Fruit fly (Drosophila melanogaster) whole organism, embryonic: Measurements from ENCODE around the gene CG31104.

ENCODE experiments used
- Abd-B ChIP-seq: fragments of 200-800 bp; sonication (Bioruptor generic); optimal IDR thresholded peaks from 2 replicates; lab custom pipeline; 2018; ENCODE audit warnings: missing biosample characterization, mild to moderate bottlenecking, missing genetic modification characterization, moderate library complexity
- CG10209 ChIP-seq: fragments of 200-800 bp; sonication (Bioruptor generic); optimal IDR thresholded peaks from 3 replicates; lab custom pipeline; 2017; ENCODE audit warnings: missing biosample characterization, mild to moderate bottlenecking, missing genetic modification characterization, missing genetic modification reagents
- CG10321 ChIP-seq: fragments of 200-800 bp; sonication (Bioruptor generic); IDR thresholded peaks from 2 replicates; pipeline ENCODE4 v1.3.6; 2022; ENCODE audit warnings: missing biosample characterization, missing genetic modification characterization
- CG10366 ChIP-seq: fragments of 200-800 bp; sonication (Bioruptor generic); IDR thresholded peaks from 2 replicates; pipeline ENCODE4 v1.3.6; 2022; ENCODE audit warnings: missing biosample characterization, missing genetic modification characterization
- CG10959 ChIP-seq: fragments of 200-800 bp; sonication (Bioruptor generic); IDR thresholded peaks from 2 replicates; pipeline ENCODE4 v1.3.6; 2022; ENCODE audit warnings: missing biosample characterization, missing genetic modification characterization
- CG12219 ChIP-seq: fragments of 200-800 bp; sonication (Bioruptor generic); optimal IDR thresholded peaks from 3 replicates; lab custom pipeline; 2018; ENCODE audit warnings: missing biosample characterization, mild to moderate bottlenecking, missing genetic modification characterization
- CG12391 ChIP-seq: fragments of 200-800 bp; sonication (Bioruptor generic); optimal IDR thresholded peaks from 3 replicates; lab custom pipeline; 2018; ENCODE audit warnings: missing biosample characterization, mild to moderate bottlenecking, missing genetic modification characterization, moderate library complexity
- CG12659 ChIP-seq: fragments of 200-800 bp; sonication (Bioruptor generic); optimal IDR thresholded peaks from 3 replicates; lab custom pipeline; 2017; ENCODE audit warnings: mild to moderate bottlenecking, missing biosample characterization, missing genetic modification reagents, missing genetic modification characterization
- CG14667 ChIP-seq: fragments of 200-800 bp; sonication (Bioruptor generic); IDR thresholded peaks from 2 replicates; pipeline ENCODE4 v1.3.6; 2022; ENCODE audit warnings: missing biosample characterization, missing genetic modification characterization
- CG1529 ChIP-seq: fragments of 200-800 bp; sonication (Bioruptor generic); optimal IDR thresholded peaks from 3 replicates; lab custom pipeline; 2018; ENCODE audit warnings: missing biosample characterization, missing genetic modification characterization
- CG1647 ChIP-seq: fragments of 200-800 bp; sonication (Bioruptor generic); optimal IDR thresholded peaks from 3 replicates; lab custom pipeline; 2016; ENCODE audit warnings: missing biosample characterization, missing genetic modification characterization
- CG2202 ChIP-seq: fragments of 200-800 bp; sonication (Bioruptor generic); optimal IDR thresholded peaks from 2 replicates; lab custom pipeline; 2018; ENCODE audit warnings: missing biosample characterization, mild to moderate bottlenecking, missing genetic modification characterization
- CG32532 ChIP-seq: fragments of 200-800 bp; sonication (Bioruptor generic); IDR thresholded peaks from 2 replicates; pipeline ENCODE4 v1.3.6; 2022; ENCODE audit warnings: missing biosample characterization, missing genetic modification characterization
- CG3281 ChIP-seq: fragments of 200-800 bp; sonication (Bioruptor generic); optimal IDR thresholded peaks from 3 replicates; lab custom pipeline; 2017; ENCODE audit warnings: missing biosample characterization, mild to moderate bottlenecking, missing genetic modification characterization
- CG34376 ChIP-seq: fragments of 200-800 bp; sonication (Bioruptor generic); optimal IDR thresholded peaks from 2 replicates; lab custom pipeline; 2018; ENCODE audit warnings: missing biosample characterization, mild to moderate bottlenecking, missing genetic modification characterization
- CG42726 ChIP-seq: fragments of 200-800 bp; sonication (Bioruptor generic); IDR thresholded peaks from 2 replicates; pipeline ENCODE4 v1.3.6; 2022; ENCODE audit warnings: missing biosample characterization, missing genetic modification characterization; ENCODE audit not compliant: partially characterized antibody
- CG4404 ChIP-seq: fragments of 200-800 bp; sonication (Bioruptor generic); IDR thresholded peaks from 2 replicates; pipeline ENCODE4 v1.3.6; 2022; ENCODE audit warnings: missing biosample characterization, missing genetic modification characterization
- CG4854 ChIP-seq: fragments of 200-800 bp; sonication (Bioruptor generic); optimal IDR thresholded peaks from 2 replicates; lab custom pipeline; 2016; ENCODE audit warnings: missing biosample characterization, missing genetic modification characterization, inconsistent platforms
- CG7271 ChIP-seq: fragments of 200-800 bp; sonication (Bioruptor generic); optimal IDR thresholded peaks from 2 replicates; lab custom pipeline; 2018; ENCODE audit warnings: missing biosample characterization, mild to moderate bottlenecking, missing genetic modification characterization, moderate library complexity
- CG7786 ChIP-seq: fragments of 200-800 bp; sonication (Bioruptor generic); optimal IDR thresholded peaks from 2 replicates; lab custom pipeline; 2016; ENCODE audit warnings: missing biosample characterization, missing genetic modification characterization
- D19A ChIP-seq: fragments of 200-800 bp; optimal IDR thresholded peaks from 3 replicates; lab custom pipeline; 2019; ENCODE audit warnings: missing biosample characterization, mild to moderate bottlenecking, missing genetic modification characterization, moderate library complexity
- Dfd ChIP-seq, 2 experiments: fragments of >200 bp; optimal IDR thresholded peaks; 2 replicates each; lab custom pipeline; 2017; ENCODE audit warnings: missing biosample characterization in 2 of 2, missing genetic modification characterization in 2 of 2
- Fer2 ChIP-seq: fragments of 200-800 bp; sonication (Bioruptor generic); optimal IDR thresholded peaks from 2 replicates; lab custom pipeline; 2018; ENCODE audit warnings: missing biosample characterization, mild to moderate bottlenecking, missing genetic modification characterization, moderate library complexity
- GATAe ChIP-seq: fragments of 200-800 bp; sonication (Bioruptor generic); conservative IDR thresholded peaks from 2 replicates; pipeline ENCODE4 v1.3.6; 2022; ENCODE audit warnings: missing biosample characterization, missing genetic modification characterization
- H15 ChIP-seq: fragments of 200-800 bp; sonication (Bioruptor generic); IDR thresholded peaks from 3 replicates; pipeline ENCODE4 v1.3.6; 2022; ENCODE audit warnings: missing biosample characterization, missing genetic modification characterization
- H2.0 ChIP-seq: fragments of 200-800 bp; sonication (Bioruptor generic); IDR thresholded peaks from 2 replicates; pipeline ENCODE4 v1.3.6; 2022; ENCODE audit warnings: missing biosample characterization, missing genetic modification characterization
- HmgD ChIP-seq: fragments of 200-800 bp; sonication (Bioruptor generic); optimal IDR thresholded peaks from 3 replicates; lab custom pipeline; 2016; ENCODE audit warnings: missing biosample characterization, missing genetic modification characterization
- Lhr ChIP-seq: fragments of 200-800 bp; sonication (Bioruptor generic); optimal IDR thresholded peaks from 3 replicates; lab custom pipeline; 2017; ENCODE audit warnings: mild to moderate bottlenecking, missing biosample characterization, missing genetic modification reagents, missing genetic modification characterization
- Max ChIP-seq: fragments of 200-800 bp; sonication (Bioruptor generic); optimal IDR thresholded peaks from 2 replicates; lab custom pipeline; 2016; ENCODE audit warnings: missing biosample characterization, mild to moderate bottlenecking, missing genetic modification characterization
- NFAT ChIP-seq: fragments of 200-800 bp; sonication (Bioruptor generic); IDR thresholded peaks from 2 replicates; pipeline ENCODE4 v1.3.6; 2022; ENCODE audit warnings: missing biosample characterization, missing genetic modification characterization
- TFAM ChIP-seq: fragments of 200-800 bp; sonication (Bioruptor generic); optimal IDR thresholded peaks from 2 replicates; lab custom pipeline; 2017; ENCODE audit warnings: missing biosample characterization, missing genetic modification characterization, inconsistent platforms
- btn ChIP-seq: fragments of 200-800 bp; sonication (Bioruptor generic); optimal IDR thresholded peaks from 2 replicates; lab custom pipeline; 2016; ENCODE audit warnings: missing biosample characterization, missing genetic modification characterization
- cg ChIP-seq: fragments of 200-800 bp; sonication (Bioruptor generic); optimal IDR thresholded peaks from 3 replicates; lab custom pipeline; 2019; ENCODE audit warnings: missing biosample characterization, mild to moderate bottlenecking, missing genetic modification characterization, moderate library complexity
- ci ChIP-seq: fragments of 200-800 bp; sonication (Bioruptor generic); IDR thresholded peaks from 3 replicates; pipeline ENCODE4 v1.3.6; 2022; ENCODE audit warnings: missing biosample characterization, missing genetic modification characterization
- en ChIP-seq: fragments of 200-800 bp; sonication (Bioruptor generic); optimal IDR thresholded peaks from 2 replicates; lab custom pipeline; 2016; ENCODE audit warnings: missing biosample characterization, missing genetic modification characterization
- exex ChIP-seq: fragments of 200-800 bp; sonication (Bioruptor generic); optimal IDR thresholded peaks from 4 replicates; lab custom pipeline; 2018; ENCODE audit warnings: missing biosample characterization, mild to moderate bottlenecking, missing genetic modification characterization, moderate library complexity
- gce ChIP-seq: fragments of 200-800 bp; sonication (Bioruptor generic); IDR thresholded peaks from 3 replicates; pipeline ENCODE4 v1.3.6; 2022; ENCODE audit warnings: missing biosample characterization, missing genetic modification characterization
- grn ChIP-seq: fragments of 200-800 bp; sonication (Bioruptor generic); optimal IDR thresholded peaks from 3 replicates; lab custom pipeline; 2017; ENCODE audit warnings: missing biosample characterization, missing genetic modification characterization
- ham ChIP-seq: fragments of 200-800 bp; sonication (Bioruptor generic); IDR thresholded peaks from 2 replicates; pipeline ENCODE4 v1.3.6; 2022; ENCODE audit warnings: missing biosample characterization, missing genetic modification characterization
- insv ChIP-seq, 2 experiments: fragments of 200-800 bp; sonication (Bioruptor generic); optimal IDR thresholded peaks; 3 replicates each; lab custom pipeline; 2016 to 2018; ENCODE audit warnings: missing biosample characterization in 2 of 2, missing genetic modification characterization in 2 of 2
- kni ChIP-seq: fragments of 200-800 bp; sonication (Bioruptor generic); optimal IDR thresholded peaks from 3 replicates; lab custom pipeline; 2017; ENCODE audit warnings: mild to moderate bottlenecking, missing biosample characterization, missing genetic modification reagents, missing genetic modification characterization
- lbe ChIP-seq: fragments of 200-800 bp; sonication (Bioruptor generic); optimal IDR thresholded peaks from 2 replicates; lab custom pipeline; 2016; ENCODE audit warnings: missing biosample characterization, mild to moderate bottlenecking, missing genetic modification characterization
- mirr ChIP-seq: fragments of 200-800 bp; sonication (Bioruptor generic); optimal IDR thresholded peaks from 3 replicates; lab custom pipeline; 2018; ENCODE audit warnings: missing biosample characterization, mild to moderate bottlenecking, missing genetic modification characterization
- pum ChIP-seq: fragments of 200-800 bp; sonication (Bioruptor generic); optimal IDR thresholded peaks from 2 replicates; lab custom pipeline; 2016; ENCODE audit warnings: missing biosample characterization, missing genetic modification characterization
- row ChIP-seq: fragments of 200-800 bp; sonication (Bioruptor generic); IDR thresholded peaks from 3 replicates; pipeline ENCODE4 v1.3.6; 2022; ENCODE audit warnings: missing biosample characterization, missing genetic modification characterization
- sens ChIP-seq: fragments of 200-800 bp; sonication (Bioruptor generic); peaks from one replicate; lab custom pipeline; 2016; ENCODE audit warnings: missing biosample characterization, missing genetic modification characterization
- tap ChIP-seq: fragments of 200-800 bp; optimal IDR thresholded peaks from 3 replicates; lab custom pipeline; 2019; ENCODE audit warnings: missing biosample characterization, mild to moderate bottlenecking, missing genetic modification characterization, moderate library complexity
- tna ChIP-seq: fragments of 200-800 bp; sonication (Bioruptor generic); IDR thresholded peaks from 2 replicates; pipeline ENCODE4 v1.3.6; 2022; ENCODE audit warnings: missing biosample characterization, missing genetic modification characterization; ENCODE audit not compliant: partially characterized antibody

CG31104 gene

dm6 chr3R:25258628-25259240 is 26.5 kb upstream of the CG31104 start, which contains the start of gene CG11857 (continued):
- TF ChIP-seq CG4404 (GFP tag; lab: Robert Waterston, UW): peak; percentile 100
- TF ChIP-seq CG7271 (tag; lab: Kevin White, UChicago): peak; percentile 95
- peak; percentile 95 for TF ChIP-seq CG2202 (tag; lab: Kevin White, UChicago)
- TF ChIP-seq CG12659: peak; percentile 99
- TF ChIP-seq CG1647 (GFP tag; lab: Kevin White, UChicago): peak; percentile 97
- peak; percentile 95 for TF ChIP-seq HmgD
- TF ChIP-seq H2.0 (GFP tag; lab: Robert Waterston, UW): peak; percentile 99
- TF ChIP-seq CG1529: peak; percentile 94
- peak; percentile 88 for TF ChIP-seq kni (GFP tag; lab: Kevin White, UChicago)
- peak; percentile 99 for TF ChIP-seq tna (GFP tag; lab: Robert Waterston, UW)
- peak; percentile 98 for TF ChIP-seq CG42726 (GFP tag; lab: Robert Waterston, UW)

dm6 chr3R:25260670-25261069 is 24.6 kb upstream of the CG31104 start:
- peak; percentile 97 for TF ChIP-seq exex (tag; lab: Kevin White, UChicago)
- no peak for TF ChIP-seq pum (GFP tag; lab: Kevin White, UChicago)
- no peak for TF ChIP-seq CG12391 (tag; lab: Kevin White, UChicago)
- no peak for TF ChIP-seq Dfd (GFP tag; optimal IDR thresholded peaks at IDR 0.05; lab: Kevin White, UChicago)
- no peak for TF ChIP-seq CG10366 (GFP tag; lab: Robert Waterston, UW)
- no peak for TF ChIP-seq CG7786 (GFP tag; lab: Kevin White, UChicago)
- no peak for TF ChIP-seq CG14667 (GFP tag; lab: Robert Waterston, UW)
- no peak for TF ChIP-seq CG10209 (GFP tag; lab: Kevin White, UChicago)
- no peak for TF ChIP-seq tap (tag; lab: Kevin White, UChicago)
- no peak for TF ChIP-seq CG32532 (GFP tag; lab: Robert Waterston, UW)
- no peak for TF ChIP-seq NFAT (GFP tag; lab: Robert Waterston, UW)
- TF ChIP-seq CG10959 (GFP tag; lab: Robert Waterston, UW): no peak
- TF ChIP-seq grn: peak; percentile 53
- no peak for TF ChIP-seq row (GFP tag; lab: Robert Waterston, UW)
- no peak for TF ChIP-seq CG4854 (GFP tag; lab: Kevin White, UChicago)
- peak; percentile 52 for TF ChIP-seq D19A (tag; lab: Kevin White, UChicago)
- peak; percentile 47 for TF ChIP-seq CG34376 (GFP tag; lab: Kevin White, UChicago)
- TF ChIP-seq lbe (GFP tag; lab: Kevin White, UChicago): peak; percentile 21
- TF ChIP-seq en (GFP tag; lab: Kevin White, UChicago): no peak
- TF ChIP-seq Abd-B (GFP tag; lab: Kevin White, UChicago): no peak
- TF ChIP-seq sens (GFP tag; lab: Kevin White, UChicago): peak; percentile 48
- no peak for TF ChIP-seq CG10321 (GFP tag; lab: Robert Waterston, UW)
- no peak for TF ChIP-seq TFAM (GFP tag; lab: Kevin White, UChicago)
- no peak for TF ChIP-seq ci (GFP tag; lab: Robert Waterston, UW)
- no peak for TF ChIP-seq Fer2 (tag; lab: Kevin White, UChicago)
- TF ChIP-seq Lhr (GFP tag; lab: Kevin White, UChicago): no peak
- TF ChIP-seq gce (GFP tag; lab: Robert Waterston, UW): no peak
- peak; percentile 53; the same call in 1 of the 2 replicates for TF ChIP-seq GATAe (GFP tag; lab: Robert Waterston, UW)
- TF ChIP-seq Max (GFP tag; lab: Kevin White, UChicago): no peak
- no peak for TF ChIP-seq ham (GFP tag; lab: Robert Waterston, UW)
- peak; percentile 93 for TF ChIP-seq mirr (GFP tag; lab: Kevin White, UChicago)
- TF ChIP-seq CG3281 (GFP tag; lab: Kevin White, UChicago): no peak
- no peak for TF ChIP-seq cg (GFP tag; lab: Kevin White, UChicago)
- TF ChIP-seq H15 (GFP tag; lab: Robert Waterston, UW): no peak
- no peak for TF ChIP-seq CG12219 (GFP tag; lab: Kevin White, UChicago)
- no peak for TF ChIP-seq btn (GFP tag; lab: Kevin White, UChicago)
- no peak for TF ChIP-seq insv (GFP tag; optimal IDR thresholded peaks at IDR 0.05; lab: Kevin White, UChicago)
- TF ChIP-seq, all 482 proteins: peak for 8
